Worm (Caenorhabditis elegans): ENCODE measurements around the gene dpy-17.

ce11 chrIII:5144169-5144568 is 37.0 kb downstream of the dpy-17 start:
- no peak for TF ChIP-seq flt-1 (GFP tag; IDR thresholded peaks at IDR 0.05)
- no peak for TF ChIP-seq ref-1 (GFP tag; conservative IDR thresholded peaks at IDR 0.05)
- TF ChIP-seq ztf-29 (GFP tag; IDR thresholded peaks at IDR 0.05), result no peak
- TF ChIP-seq tab-1 (GFP tag; IDR thresholded peaks at IDR 0.05), result no peak
- no peak for TF ChIP-seq cog-1 (tag; optimal IDR thresholded peaks at IDR 0.05)
- no peak for TF ChIP-seq T22C8.4 (GFP tag; IDR thresholded peaks at IDR 0.05)
- no peak for TF ChIP-seq med-1 (GFP tag; optimal IDR thresholded peaks at IDR 0.05; ENCODE audit: insufficient read depth)
- TF ChIP-seq klf-2 (GFP tag; conservative IDR thresholded peaks at IDR 0.05), result no peak
- no peak for TF ChIP-seq ztf-23 (GFP tag; IDR thresholded peaks at IDR 0.05)
